Fruit fly (Drosophila melanogaster): ENCODE measurements around the gene CG6299.

- TF ChIP-seq CTCF (optimal IDR thresholded peaks at IDR 0.05): no peak
- no peak for TF ChIP-seq CG8478 (optimal IDR thresholded peaks at IDR 0.05)
Measured at dm6 chrX:15511399-15511798, 48.9 kb downstream of the CG6299 start.
